Worm (Caenorhabditis elegans): ENCODE measurements around the gene abhd-12.
A peak's percentile ranks its signal among the peaks of the same experiment; 100 is the strongest.

abhd-12 gene

ce11 chrV:7978798-7979197 is 4.9 kb upstream of the abhd-12 start:
- TF ChIP-seq sem-4 (tag; optimal IDR thresholded peaks at IDR 0.05) (no peak), gmeb-1 (tag; optimal IDR thresholded peaks at IDR 0.05) (peak; percentile 22), sma-9 (GFP tag; optimal IDR thresholded peaks at IDR 0.05) (peak; percentile 25), sma-9 (tag; optimal IDR thresholded peaks at IDR 0.05) (no peak), fos-1 (tag; optimal IDR thresholded peaks at IDR 0.05) (peak; percentile 67), nhr-237 (tag; optimal IDR thresholded peaks at IDR 0.05) (no peak), blmp-1 (tag; optimal IDR thresholded peaks at IDR 0.05; ENCODE audit: insufficient read depth) (no peak), skn-1 (tag; optimal IDR thresholded peaks at IDR 0.05) (no peak), nhr-129 (tag; optimal IDR thresholded peaks at IDR 0.05) (peak; percentile 83), lsy-2 (tag; optimal IDR thresholded peaks at IDR 0.05) (peak; percentile 5 to 46), nhr-6 (tag; optimal IDR thresholded peaks at IDR 0.05) (no peak), unc-62 (GFP tag; optimal IDR thresholded peaks at IDR 0.05) (no peak), R02D3.7 (tag; optimal IDR thresholded peaks at IDR 0.05) (no peak), sma-3 (GFP tag; optimal IDR thresholded peaks at IDR 0.05) (peak; percentile 9), ztf-1 (GFP tag; conservative IDR thresholded peaks at IDR 0.05) (no peak), nhr-21 (tag; optimal IDR thresholded peaks at IDR 0.05) (no peak), nhr-11 (tag; optimal IDR thresholded peaks at IDR 0.05) (no peak), nhr-25 (tag; optimal IDR thresholded peaks at IDR 0.05) (peak; percentile 78), mbf-1 (tag; optimal IDR thresholded peaks at IDR 0.05) (no peak), peb-1 (tag; optimal IDR thresholded peaks at IDR 0.05) (peak; percentile 36), F13H6.1 (tag; optimal IDR thresholded peaks at IDR 0.05) (peak; percentile 33)

- TF ChIP-seq mab-5 (tag; optimal IDR thresholded peaks at IDR 0.05), result no peak
- TF ChIP-seq unc-55 (GFP tag; optimal IDR thresholded peaks at IDR 0.05), result peak; percentile 83
- TF ChIP-seq zag-1 (tag; optimal IDR thresholded peaks at IDR 0.05), result peak; percentile 61
- no peak for TF ChIP-seq unc-62 (GFP tag; optimal IDR thresholded peaks at IDR 0.05)
- no peak for TF ChIP-seq skn-1 (tag; optimal IDR thresholded peaks at IDR 0.05)
- TF ChIP-seq sma-9 (GFP tag; optimal IDR thresholded peaks at IDR 0.05), result peak; percentile 19
- TF ChIP-seq sma-9 (tag; optimal IDR thresholded peaks at IDR 0.05), result no peak
- no peak for TF ChIP-seq alr-1 (tag; optimal IDR thresholded peaks at IDR 0.05)
- TF ChIP-seq nhr-129 (tag; optimal IDR thresholded peaks at IDR 0.05), result peak; percentile 28
- no peak for TF ChIP-seq aly-2 (tag; optimal IDR thresholded peaks at IDR 0.05)
- peak; percentile 32 for TF ChIP-seq egl-27 (tag; optimal IDR thresholded peaks at IDR 0.05)
- TF ChIP-seq crh-2 (tag; optimal IDR thresholded peaks at IDR 0.05), result peak; percentile 11
- peak in 1 of 2 experiments; percentile 56 for TF ChIP-seq lsy-2 (tag; optimal IDR thresholded peaks at IDR 0.05)
- no peak for TF ChIP-seq mbf-1 (tag; optimal IDR thresholded peaks at IDR 0.05)
- TF ChIP-seq unc-39 (tag; optimal IDR thresholded peaks at IDR 0.05), result no peak
- TF ChIP-seq nhr-10 (tag; optimal IDR thresholded peaks at IDR 0.05), result no peak
- peak; percentile 14 for TF ChIP-seq F13H6.1 (tag; optimal IDR thresholded peaks at IDR 0.05)
- TF ChIP-seq elt-1 (tag; optimal IDR thresholded peaks at IDR 0.05), result no peak
- TF ChIP-seq nhr-6 (tag; optimal IDR thresholded peaks at IDR 0.05), result no peak
- TF ChIP-seq nhr-21 (tag; optimal IDR thresholded peaks at IDR 0.05), result no peak
- TF ChIP-seq lin-11 (tag; optimal IDR thresholded peaks at IDR 0.05), result no peak
- no peak for TF ChIP-seq lin-13 (GFP tag; optimal IDR thresholded peaks at IDR 0.05)
- TF ChIP-seq ama-1 (optimal IDR thresholded peaks at IDR 0.05), result no peak
- TF ChIP-seq sem-4 (tag; optimal IDR thresholded peaks at IDR 0.05), result no peak
- TF ChIP-seq nhr-25 (tag; optimal IDR thresholded peaks at IDR 0.05), result no peak
- peak in 1 of 2 experiments; percentile 67 for TF ChIP-seq mdl-1 (tag; optimal IDR thresholded peaks at IDR 0.05)
- peak; percentile 26 for TF ChIP-seq snpc-4 (tag; optimal IDR thresholded peaks at IDR 0.05)
- TF ChIP-seq ceh-82 (tag; optimal IDR thresholded peaks at IDR 0.05), result no peak
- TF ChIP-seq peb-1 (tag; optimal IDR thresholded peaks at IDR 0.05), result no peak
- TF ChIP-seq Y55F3AM.14 (GFP tag; optimal IDR thresholded peaks at IDR 0.05), result peak; percentile 11
- no peak for TF ChIP-seq ceh-16 (tag; optimal IDR thresholded peaks at IDR 0.05)
- TF ChIP-seq nhr-12 (tag; optimal IDR thresholded peaks at IDR 0.05), result no peak
- TF ChIP-seq lin-39 (tag; optimal IDR thresholded peaks at IDR 0.05), result no peak
- TF ChIP-seq nhr-77 (tag; optimal IDR thresholded peaks at IDR 0.05), result no peak
- TF ChIP-seq C34F6.9 (tag; optimal IDR thresholded peaks at IDR 0.05), result peak; percentile 62
- no peak for TF ChIP-seq blmp-1 (tag; optimal IDR thresholded peaks at IDR 0.05; ENCODE audit: insufficient read depth)
- TF ChIP-seq elt-3 (tag; optimal IDR thresholded peaks at IDR 0.05), result no peak
Observed at ce11 chrV:7980370-7980987, 3.2 kb upstream of the abhd-12 start.

All from whole organism, L2 larva.